Fruit fly (Drosophila melanogaster): ENCODE results near the gene CG4733.

DNA sequence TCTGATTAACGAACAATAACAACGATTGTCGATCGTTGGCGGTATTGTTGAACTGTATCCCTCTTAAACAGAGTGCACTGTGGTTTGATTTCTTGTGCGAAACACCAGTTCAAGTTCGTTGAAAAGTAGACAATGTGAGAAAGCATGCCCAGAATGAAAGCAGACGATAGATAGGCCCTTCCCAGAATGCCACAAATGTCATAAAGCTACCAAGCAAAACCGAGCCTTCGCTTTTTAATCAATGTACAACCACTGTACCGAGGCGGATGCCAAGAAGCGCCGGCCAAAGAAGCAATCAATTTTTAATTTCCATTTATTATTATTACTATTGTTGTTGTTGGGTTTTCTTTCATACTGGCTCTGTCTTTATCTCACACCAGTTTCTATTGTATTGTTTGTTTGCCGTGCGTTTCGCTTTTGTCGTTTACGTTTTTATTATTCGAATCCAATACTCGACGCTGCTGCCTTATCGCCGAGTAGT lies 18.4 kb downstream of the CG4733 start:
- TF ChIP-seq CG7045 (GFP tag; optimal IDR thresholded peaks at IDR 0.05) = no peak
- TF ChIP-seq CG14711 (tag; optimal IDR thresholded peaks at IDR 0.05) = no peak
- TF ChIP-seq ovo (GFP tag; optimal IDR thresholded peaks at IDR 0.05) = no peak
- TF ChIP-seq cic (GFP tag; optimal IDR thresholded peaks at IDR 0.05) = peak; percentile 87
- TF ChIP-seq tj (GFP tag; optimal IDR thresholded peaks at IDR 0.05) = no peak
- TF ChIP-seq CG33017 (tag; optimal IDR thresholded peaks at IDR 0.05) = peak; percentile 20
- peak; percentile 13 for TF ChIP-seq Crg-1 (GFP tag; optimal IDR thresholded peaks at IDR 0.05)
- no peak for TF ChIP-seq Clk (GFP tag; optimal IDR thresholded peaks at IDR 0.05)
- peak; percentile 22 for TF ChIP-seq CG7101 (tag; optimal IDR thresholded peaks at IDR 0.05)
- TF ChIP-seq CG12768 (GFP tag; optimal IDR thresholded peaks at IDR 0.05) = no peak
